Worm (Caenorhabditis elegans): ENCODE measurements around the gene sor-1.
A peak's percentile ranks its signal among the peaks of the same experiment; 100 is the strongest.

DNA sequence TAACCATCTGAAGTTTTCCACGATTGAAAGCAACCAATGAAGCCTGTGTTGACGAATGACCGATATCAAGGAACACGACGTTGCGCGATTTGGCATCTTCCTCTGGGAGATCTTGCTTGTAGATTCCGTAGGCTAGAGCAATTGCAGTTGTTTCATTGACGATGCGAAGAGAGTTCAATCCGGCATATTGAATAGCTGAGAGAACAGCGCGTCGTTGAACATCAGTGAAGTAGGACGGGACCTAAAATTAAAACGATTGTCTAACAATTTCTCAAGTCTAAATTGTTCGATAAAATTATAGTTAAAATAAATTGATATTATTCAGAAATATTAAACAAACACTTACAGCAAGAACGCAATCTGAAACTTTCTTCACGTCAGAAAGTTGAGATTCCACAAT lies 28.1 kb downstream of the sor-1 start:
- TF ChIP-seq ekl-4 (GFP tag; IDR thresholded peaks at IDR 0.05), result no peak
- no peak for TF ChIP-seq chd-7 (tag; optimal IDR thresholded peaks at IDR 0.05)
- TF ChIP-seq dpl-1 (GFP tag; optimal IDR thresholded peaks at IDR 0.05), result no peak
- no peak for TF ChIP-seq C06A6.2 (GFP tag; conservative IDR thresholded peaks at IDR 0.05)
- no peak for TF ChIP-seq efl-1 (GFP tag; optimal IDR thresholded peaks at IDR 0.05)
- TF ChIP-seq zfh-2 (GFP tag; conservative IDR thresholded peaks at IDR 0.05), result no peak
- 0 out of 2 replicates have a peak, but pooled peaks have one; percentile 2 for TF ChIP-seq B0336.3 (GFP tag; IDR thresholded peaks at IDR 0.05)
- TF ChIP-seq nhr-120 (GFP tag; IDR thresholded peaks at IDR 0.05), result no peak
